Worm (Caenorhabditis elegans): ENCODE measurements around the gene Y37E11B.10.

DNA sequence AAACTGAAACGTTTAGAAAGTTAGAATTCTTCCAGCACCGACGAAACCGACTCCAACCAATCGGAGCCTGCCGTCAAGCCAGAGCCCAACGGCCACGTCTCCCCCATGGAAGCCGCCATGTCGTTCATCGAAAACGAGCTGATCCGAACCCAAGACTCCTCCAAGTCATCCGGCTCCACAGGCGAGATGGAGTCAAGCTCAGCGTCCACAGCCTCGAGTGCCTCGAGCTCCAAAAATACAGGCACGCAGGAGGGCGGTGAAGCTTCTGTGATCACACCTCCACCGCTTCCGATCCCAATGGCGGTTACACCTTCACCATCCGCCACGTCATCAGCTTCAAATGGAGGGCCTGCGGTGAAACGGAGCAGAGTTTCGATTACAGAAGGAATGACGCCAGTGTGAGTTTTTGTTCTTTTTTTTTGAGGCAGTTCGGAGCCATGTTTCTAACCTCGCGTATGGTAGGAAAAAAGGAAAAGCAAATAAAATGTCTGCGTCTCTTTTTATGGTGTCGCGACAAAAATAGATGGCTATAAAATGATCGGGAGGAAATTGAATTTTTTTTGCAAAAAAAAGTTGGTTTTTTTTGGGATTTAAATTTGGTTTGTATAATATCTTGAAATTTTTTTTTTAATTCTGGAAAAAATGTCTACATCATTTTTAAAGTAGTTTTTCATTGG lies 32.1 kb upstream of the Y37E11B.10 start:
- TF ChIP-seq unc-62 (GFP tag; optimal IDR thresholded peaks at IDR 0.05) (no peak), hlh-26 (GFP tag; conservative IDR thresholded peaks at IDR 0.05) (no peak), K12H6.12 (tag; optimal IDR thresholded peaks at IDR 0.05) (no peak), pha-4 (tag; optimal IDR thresholded peaks at IDR 0.05) (no peak), dpl-1 (GFP tag; optimal IDR thresholded peaks at IDR 0.05) (no peak), Y56A3A.18 (GFP tag; IDR thresholded peaks at IDR 0.05) (no peak), ceh-40 (GFP tag; IDR thresholded peaks at IDR 0.05) (no peak), dpff-1 (tag; optimal IDR thresholded peaks at IDR 0.05) (no peak), nhr-80 (tag; optimal IDR thresholded peaks at IDR 0.05) (no peak), ama-1 (optimal IDR thresholded peaks at IDR 0.05) (no peak), ama-1 (GFP tag; optimal IDR thresholded peaks at IDR 0.05) (no peak), attf-6 (GFP tag; IDR thresholded peaks at IDR 0.05) (no peak), nhr-179 (tag; optimal IDR thresholded peaks at IDR 0.05) (no peak)

All from whole organism, young adult.